Fruit fly (Drosophila melanogaster) whole organism, embryonic: ENCODE results near the gene Sclp.

Source experiments
- CG10209 ChIP-seq: fragments of 200-800 bp; sonication (Bioruptor generic); optimal IDR thresholded peaks from 3 replicates; lab custom pipeline; 2017; ENCODE audit warnings: missing biosample characterization, mild to moderate bottlenecking, missing genetic modification characterization, missing genetic modification reagents
- CG12155 ChIP-seq: fragments of 200-800 bp; sonication (Bioruptor generic); optimal IDR thresholded peaks from 3 replicates; lab custom pipeline; 2016; ENCODE audit warnings: missing biosample characterization, missing genetic modification characterization
- CG12744 ChIP-seq: fragments of 200-800 bp; sonication (Bioruptor generic); optimal IDR thresholded peaks from 2 replicates; lab custom pipeline; 2016; ENCODE audit warnings: missing biosample characterization, missing genetic modification characterization
- CG17612 ChIP-seq: fragments of 200-800 bp; sonication (Bioruptor generic); IDR thresholded peaks from 2 replicates; pipeline ENCODE4 v1.3.6; 2022; ENCODE audit warnings: missing biosample characterization, missing genetic modification characterization
- CG1792 ChIP-seq: fragments of 200-800 bp; sonication (Bioruptor generic); optimal IDR thresholded peaks from 2 replicates; lab custom pipeline; 2016; ENCODE audit warnings: missing biosample characterization, missing genetic modification characterization
- CG18619 ChIP-seq: fragments of 200-800 bp; sonication (Bioruptor generic); optimal IDR thresholded peaks from 3 replicates; lab custom pipeline; 2017; ENCODE audit warnings: missing biosample characterization, mild to moderate bottlenecking, missing genetic modification characterization
- CG2875 ChIP-seq: fragments of 200-800 bp; sonication (Bioruptor generic); optimal IDR thresholded peaks from 2 replicates; lab custom pipeline; 2017; ENCODE audit warnings: missing biosample characterization, mild to moderate bottlenecking, missing genetic modification characterization, missing genetic modification reagents
- CG4282 ChIP-seq: fragments of 200-800 bp; sonication (Bioruptor generic); optimal IDR thresholded peaks from 2 replicates; lab custom pipeline; 2016; ENCODE audit warnings: missing biosample characterization, missing genetic modification characterization
- CG4730 ChIP-seq: fragments of 200-800 bp; sonication (Bioruptor generic); IDR thresholded peaks from 2 replicates; pipeline ENCODE4 v1.3.6; 2022; ENCODE audit warnings: missing biosample characterization, missing genetic modification characterization
- CG6175 ChIP-seq: fragments of 200-800 bp; sonication (Bioruptor generic); IDR thresholded peaks from 3 replicates; pipeline ENCODE4 v1.3.6; 2022; ENCODE audit warnings: missing biosample characterization, missing genetic modification characterization
- CG6791 ChIP-seq: fragments of 200-800 bp; sonication (Bioruptor generic); IDR thresholded peaks from 3 replicates; pipeline ENCODE4 v1.3.6; 2022; ENCODE audit warnings: missing biosample characterization, missing genetic modification characterization; ENCODE audit not compliant: partially characterized antibody
- CG6813 ChIP-seq: fragments of 200-800 bp; sonication (Bioruptor generic); optimal IDR thresholded peaks from 2 replicates; lab custom pipeline; 2017; ENCODE audit warnings: missing biosample characterization, missing genetic modification characterization, mild to moderate bottlenecking, moderate library complexity, missing genetic modification reagents
- CG7556 ChIP-seq: fragments of 200-800 bp; sonication (Bioruptor generic); optimal IDR thresholded peaks from 2 replicates; lab custom pipeline; 2017; ENCODE audit warnings: missing biosample characterization, mild to moderate bottlenecking, missing genetic modification characterization
- CG7839 ChIP-seq: fragments of 200-800 bp; sonication (Bioruptor generic); optimal IDR thresholded peaks from 3 replicates; lab custom pipeline; 2018; ENCODE audit warnings: missing biosample characterization, mild to moderate bottlenecking, missing genetic modification characterization, moderate library complexity
- CG8359 ChIP-seq: fragments of 200-800 bp; sonication (Bioruptor generic); optimal IDR thresholded peaks from 2 replicates; lab custom pipeline; 2017; ENCODE audit warnings: missing biosample characterization, mild to moderate bottlenecking, missing genetic modification characterization, borderline replicate concordance
- CG9215 ChIP-seq: fragments of 200-800 bp; sonication (Bioruptor generic); IDR thresholded peaks from 2 replicates; pipeline ENCODE4 v1.3.6; 2022; ENCODE audit warnings: missing biosample characterization, missing genetic modification characterization
- CG9437 ChIP-seq: fragments of 200-800 bp; sonication (Bioruptor generic); optimal IDR thresholded peaks from 2 replicates; lab custom pipeline; 2018; ENCODE audit warnings: missing biosample characterization, mild to moderate bottlenecking, missing genetic modification characterization
- CG9797 ChIP-seq: fragments of 200-800 bp; sonication (Bioruptor generic); optimal IDR thresholded peaks from 3 replicates; lab custom pipeline; 2018; ENCODE audit warnings: missing biosample characterization, mild to moderate bottlenecking, missing genetic modification characterization
- CrebB ChIP-seq: fragments of 200-800 bp; sonication (Bioruptor generic); optimal IDR thresholded peaks from 3 replicates; lab custom pipeline; 2018; ENCODE audit warnings: missing biosample characterization, mild to moderate bottlenecking, missing genetic modification characterization
- D19A ChIP-seq: fragments of 200-800 bp; optimal IDR thresholded peaks from 3 replicates; lab custom pipeline; 2019; ENCODE audit warnings: missing biosample characterization, mild to moderate bottlenecking, missing genetic modification characterization, moderate library complexity
- Deaf1 ChIP-seq: fragments of 200-800 bp; optimal IDR thresholded peaks from 3 replicates; lab custom pipeline; 2019; ENCODE audit warnings: missing biosample characterization, mild to moderate bottlenecking, missing genetic modification characterization, moderate library complexity
- ERR ChIP-seq: fragments of 200-800 bp; sonication (Bioruptor generic); optimal IDR thresholded peaks from 2 replicates; lab custom pipeline; 2016; ENCODE audit warnings: missing biosample characterization, missing genetic modification characterization
- Fer2 ChIP-seq: fragments of 200-800 bp; sonication (Bioruptor generic); optimal IDR thresholded peaks from 2 replicates; lab custom pipeline; 2018; ENCODE audit warnings: missing biosample characterization, mild to moderate bottlenecking, missing genetic modification characterization, moderate library complexity
- Hsf ChIP-seq: fragments of 200-800 bp; sonication (Bioruptor generic); optimal IDR thresholded peaks from 3 replicates; lab custom pipeline; 2016; ENCODE audit warnings: missing biosample characterization, missing genetic modification characterization
- Jarid2 ChIP-seq: fragments of 200-800 bp; sonication (Bioruptor generic); optimal IDR thresholded peaks from 3 replicates; lab custom pipeline; 2017; ENCODE audit warnings: mild to moderate bottlenecking, missing biosample characterization, missing genetic modification reagents, missing genetic modification characterization
- Lpt ChIP-seq: fragments of >200 bp; optimal IDR thresholded peaks from 2 replicates; lab custom pipeline; 2018; ENCODE audit warnings: missing biosample characterization, missing genetic modification characterization
- Max ChIP-seq: fragments of 200-800 bp; sonication (Bioruptor generic); optimal IDR thresholded peaks from 2 replicates; lab custom pipeline; 2016; ENCODE audit warnings: missing biosample characterization, mild to moderate bottlenecking, missing genetic modification characterization
- Med ChIP-seq: fragments of 200-800 bp; sonication (Bioruptor generic); peaks from one replicate; lab custom pipeline; 2016; ENCODE audit warnings: missing biosample characterization, missing genetic modification characterization, mild to moderate bottlenecking, inconsistent platforms, moderate library complexity
- Mes4 ChIP-seq: fragments of 200-800 bp; sonication (Bioruptor generic); optimal IDR thresholded peaks from 2 replicates; lab custom pipeline; 2016; ENCODE audit warnings: missing biosample characterization, missing genetic modification characterization
- Neu2 ChIP-seq: fragments of 200-800 bp; sonication (Bioruptor generic); optimal IDR thresholded peaks from 3 replicates; lab custom pipeline; 2016; ENCODE audit warnings: missing biosample characterization, missing genetic modification characterization, borderline replicate concordance
- Nf-YB ChIP-seq: fragments of 200-800 bp; sonication (Bioruptor generic); optimal IDR thresholded peaks from 3 replicates; lab custom pipeline; 2019; ENCODE audit warnings: missing biosample characterization, mild to moderate bottlenecking, missing genetic modification characterization, moderate library complexity
- Six4 ChIP-seq: fragments of 200-800 bp; sonication (Bioruptor generic); optimal IDR thresholded peaks from 2 replicates; lab custom pipeline; 2016; ENCODE audit warnings: missing biosample characterization, missing genetic modification characterization
- ap ChIP-seq: fragments of 200-800 bp; sonication (Bioruptor generic); IDR thresholded peaks from 2 replicates; pipeline ENCODE4 v1.3.6; 2022; ENCODE audit warnings: missing biosample characterization, missing genetic modification characterization
- ara ChIP-seq: fragments of 200-800 bp; sonication (Bioruptor generic); IDR thresholded peaks from 2 replicates; pipeline ENCODE4 v1.3.6; 2022; ENCODE audit warnings: missing biosample characterization, missing genetic modification characterization
- ci ChIP-seq: fragments of 200-800 bp; sonication (Bioruptor generic); IDR thresholded peaks from 3 replicates; pipeline ENCODE4 v1.3.6; 2022; ENCODE audit warnings: missing biosample characterization, missing genetic modification characterization
- danr ChIP-seq: fragments of 200-800 bp; sonication (Bioruptor generic); IDR thresholded peaks from 2 replicates; pipeline ENCODE4 v1.3.6; 2022; ENCODE audit warnings: missing biosample characterization, missing genetic modification characterization
- dm ChIP-seq: fragments of 200-800 bp; sonication (Bioruptor generic); optimal IDR thresholded peaks from 3 replicates; lab custom pipeline; 2016; ENCODE audit warnings: missing biosample characterization, missing genetic modification characterization
- dysf ChIP-seq: fragments of 200-800 bp; sonication (Bioruptor generic); IDR thresholded peaks from 3 replicates; pipeline ENCODE4 v1.3.6; 2022; ENCODE audit warnings: missing biosample characterization, missing genetic modification characterization
- ftz-f1 ChIP-seq: fragments of 200-800 bp; sonication (Bioruptor generic); optimal IDR thresholded peaks from 2 replicates; lab custom pipeline; 2016; ENCODE audit warnings: missing biosample characterization, missing genetic modification characterization
- lab ChIP-seq: fragments of 200-800 bp; sonication (Bioruptor generic); optimal IDR thresholded peaks from 3 replicates; lab custom pipeline; 2017; ENCODE audit warnings: missing biosample characterization, missing genetic modification characterization, mild to moderate bottlenecking, moderate library complexity, missing genetic modification reagents
- lbe ChIP-seq: fragments of 200-800 bp; sonication (Bioruptor generic); optimal IDR thresholded peaks from 2 replicates; lab custom pipeline; 2016; ENCODE audit warnings: missing biosample characterization, mild to moderate bottlenecking, missing genetic modification characterization
- mirr ChIP-seq: fragments of 200-800 bp; sonication (Bioruptor generic); optimal IDR thresholded peaks from 3 replicates; lab custom pipeline; 2018; ENCODE audit warnings: missing biosample characterization, mild to moderate bottlenecking, missing genetic modification characterization
- pho ChIP-seq: fragments of 200-800 bp; sonication (Bioruptor generic); optimal IDR thresholded peaks from 2 replicates; lab custom pipeline; 2016; ENCODE audit warnings: missing biosample characterization, missing genetic modification characterization
- prd ChIP-seq, 3 experiments: fragments of >200 bp in 2 of 3; fragments of 200-800 bp in 1 of 3; sonication (Bioruptor generic) in 1 of 3; optimal IDR thresholded peaks in 2 of 3; IDR thresholded peaks in 1 of 3; 2 replicates in 2 of 3; 3 replicates in 1 of 3; pipeline versions ENCODE4 v1.3.6 to Lab custom; 2017 to 2022; ENCODE audit warnings: missing biosample characterization in 1 of 3, missing genetic modification characterization in 1 of 3
- ranshi ChIP-seq: fragments of 200-800 bp; sonication (Bioruptor generic); IDR thresholded peaks from 2 replicates; pipeline ENCODE4 v1.3.6; 2022; ENCODE audit warnings: missing biosample characterization, missing genetic modification characterization
- repo ChIP-seq: fragments of 200-800 bp; sonication (Bioruptor generic); optimal IDR thresholded peaks from 2 replicates; lab custom pipeline; 2016; ENCODE audit warnings: missing biosample characterization, missing genetic modification characterization
- slou ChIP-seq: fragments of 200-800 bp; sonication (Bioruptor generic); optimal IDR thresholded peaks from 3 replicates; lab custom pipeline; 2016; ENCODE audit warnings: missing biosample characterization, missing genetic modification characterization
- sob ChIP-seq: fragments of 200-800 bp; sonication (Bioruptor generic); IDR thresholded peaks from 2 replicates; pipeline ENCODE4 v1.3.6; 2022; ENCODE audit warnings: missing biosample characterization, missing genetic modification characterization
- sqz ChIP-seq: fragments of 200-800 bp; sonication (Bioruptor generic); optimal IDR thresholded peaks from 3 replicates; lab custom pipeline; 2018; ENCODE audit warnings: missing biosample characterization, mild to moderate bottlenecking, missing genetic modification characterization
- sr ChIP-seq: fragments of 200-800 bp; sonication (Bioruptor generic); IDR thresholded peaks from 3 replicates; pipeline ENCODE4 v1.3.6; 2022; ENCODE audit warnings: missing biosample characterization, missing genetic modification characterization
- toy ChIP-seq: fragments of 200-800 bp; sonication (Bioruptor generic); IDR thresholded peaks from 2 replicates; pipeline ENCODE4 v1.3.6; 2022; ENCODE audit warnings: missing biosample characterization, missing genetic modification characterization
- vfl ChIP-seq: fragments of 200-800 bp; sonication (Bioruptor generic); optimal IDR thresholded peaks from 2 replicates; lab custom pipeline; 2016; ENCODE audit warnings: missing biosample characterization, missing genetic modification characterization

Sclp gene

dm6 chrX:11886976-11887375 lies 37.5 kb downstream of the Sclp start, which contains the start of the genes CG10353 and SelG (continued):
- TF ChIP-seq ci (GFP tag; lab: Robert Waterston, UW), result peak; percentile 56; the same call in 2 of the 3 replicates
- TF ChIP-seq dysf (GFP tag; lab: Robert Waterston, UW), result no peak
- TF ChIP-seq sqz (GFP tag; lab: Kevin White, UChicago), result peak; percentile 21
- peak; percentile 33 for TF ChIP-seq CG12155
- TF ChIP-seq Deaf1 (tag; lab: Kevin White, UChicago), result peak; percentile 9
- no peak for TF ChIP-seq CG4730 (GFP tag; lab: Robert Waterston, UW)
- TF ChIP-seq CG9797 (GFP tag; lab: Kevin White, UChicago), result peak; percentile 29
- TF ChIP-seq prd (optimal IDR thresholded peaks at IDR 0.05; lab: Kevin White, UChicago), result no peak
- 0 out of 3 replicates have a peak, but pooled peaks have one; percentile 12 for TF ChIP-seq prd (GFP tag; IDR thresholded peaks at IDR 0.05; lab: Robert Waterston, UW)
- TF ChIP-seq CG10209 (GFP tag; lab: Kevin White, UChicago), result no peak
- peak; percentile 31 for TF ChIP-seq lbe (GFP tag; lab: Kevin White, UChicago)
- peak; percentile 87 for TF ChIP-seq CG6791 (GFP tag; lab: Robert Waterston, UW)
- no peak for TF ChIP-seq danr (GFP tag; lab: Robert Waterston, UW)
- TF ChIP-seq CG7556 (GFP tag; lab: Kevin White, UChicago), result no peak
- TF ChIP-seq Mes4, result peak; percentile 10
- TF ChIP-seq D19A, result peak; percentile 33
- TF ChIP-seq vfl (GFP tag; lab: Kevin White, UChicago), result peak; percentile 49
- TF ChIP-seq dm, result peak; percentile 65
- TF ChIP-seq CG9215 (GFP tag; lab: Robert Waterston, UW), result 0 out of 2 replicates have a peak, but pooled peaks have one; percentile 14
- no peak for TF ChIP-seq ara (GFP tag; lab: Robert Waterston, UW)
- TF ChIP-seq CG8359 (GFP tag; lab: Kevin White, UChicago), result no peak
- TF ChIP-seq mirr (GFP tag; lab: Kevin White, UChicago), result peak; percentile 59
- TF ChIP-seq Six4, result no peak
- TF ChIP-seq sob, result peak; percentile 53
- peak; percentile 21 for TF ChIP-seq CrebB (tag; lab: Kevin White, UChicago)
- no peak for TF ChIP-seq CG17612
- TF ChIP-seq CG6175 (GFP tag; lab: Robert Waterston, UW), result no peak
- peak; percentile 49 for TF ChIP-seq Max (GFP tag; lab: Kevin White, UChicago)
- peak; percentile 17 for TF ChIP-seq CG7839 (tag; lab: Kevin White, UChicago)
- peak; percentile 22 for TF ChIP-seq Hsf (GFP tag; lab: Kevin White, UChicago)
- TF ChIP-seq Fer2 (tag; lab: Kevin White, UChicago), result no peak
- peak; percentile 61 for TF ChIP-seq ftz-f1 (GFP tag; lab: Kevin White, UChicago)
- TF ChIP-seq ERR (GFP tag; lab: Kevin White, UChicago), result peak; percentile 72
- TF ChIP-seq CG6813, result no peak

- TF ChIP-seq ara (GFP tag; lab: Robert Waterston, UW) (no peak), Nf-YB (GFP tag; lab: Kevin White, UChicago) (no peak), Lpt (GFP tag; lab: Kevin White, UChicago) (no peak), CG9437 (GFP tag; lab: Kevin White, UChicago) (peak; percentile 16), Jarid2 (GFP tag; lab: Kevin White, UChicago) (no peak), Med (GFP tag; lab: Kevin White, UChicago) (peak; percentile 73), ap (no peak), CG4282 (GFP tag; lab: Kevin White, UChicago) (peak; percentile 16), CG1792 (GFP tag; lab: Kevin White, UChicago) (no peak), repo (GFP tag; lab: Kevin White, UChicago) (no peak), CG12744 (GFP tag; lab: Kevin White, UChicago) (no peak), CG9215 (GFP tag; lab: Robert Waterston, UW) (no peak), sr (GFP tag; lab: Robert Waterston, UW) (no peak), Neu2 (GFP tag; lab: Kevin White, UChicago) (no peak), CG2875 (GFP tag; lab: Kevin White, UChicago) (no peak), CG18619 (GFP tag; lab: Kevin White, UChicago) (peak; percentile 37), ranshi (peak; percentile 41; the same call in 1 of the 2 replicates), toy (GFP tag; lab: Robert Waterston, UW) (no peak), pho (GFP tag; lab: Kevin White, UChicago) (no peak), slou (no peak), lab (GFP tag; lab: Kevin White, UChicago) (peak; percentile 61)
These were observed 39.1 kb downstream of the Sclp start for dm6 chrX:11885356-11885755.
